Worm (Caenorhabditis elegans): ENCODE results near the gene VF13D12L.3.

The VF13D12L.3 gene

DNA sequence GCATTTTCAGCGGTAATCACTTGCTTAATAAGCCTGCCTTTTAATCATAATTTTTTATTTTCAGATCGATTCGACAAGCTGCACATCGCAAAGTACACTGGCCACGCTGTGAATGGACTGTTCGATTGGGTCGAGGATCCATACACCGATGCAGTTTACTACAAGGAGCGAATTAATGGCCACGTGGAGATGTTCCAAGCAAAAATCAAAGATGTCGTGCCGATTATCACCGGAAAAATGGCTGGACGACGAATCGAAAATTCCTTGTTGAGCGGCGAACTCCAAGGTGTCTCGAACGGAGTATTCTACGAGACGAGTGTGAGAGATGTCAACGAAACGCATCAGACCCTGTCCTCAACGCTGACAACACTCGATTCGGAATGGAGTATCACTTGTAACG lies 21.6 kb downstream of the VF13D12L.3 start:
- TF ChIP-seq ref-2 (tag; optimal IDR thresholded peaks at IDR 0.05) = no peak
- TF ChIP-seq ahr-1 (tag; optimal IDR thresholded peaks at IDR 0.05) = no peak
- no peak for TF ChIP-seq pqm-1 (tag; optimal IDR thresholded peaks at IDR 0.05)
- TF ChIP-seq pha-4 (tag; optimal IDR thresholded peaks at IDR 0.05) = no peak
- TF ChIP-seq K02D7.2 (tag; optimal IDR thresholded peaks at IDR 0.05) = no peak
- no peak for TF ChIP-seq ceh-18 (tag; optimal IDR thresholded peaks at IDR 0.05)
- TF ChIP-seq elt-2 (tag; optimal IDR thresholded peaks at IDR 0.05) = no peak
- no peak for TF ChIP-seq ztf-16 (tag; optimal IDR thresholded peaks at IDR 0.05)
- no peak for TF ChIP-seq ceh-22 (tag; optimal IDR thresholded peaks at IDR 0.05)
- no peak for TF ChIP-seq pax-1 (tag; optimal IDR thresholded peaks at IDR 0.05)
- TF ChIP-seq rnt-1 (tag; optimal IDR thresholded peaks at IDR 0.05) = no peak
- TF ChIP-seq zip-5 (tag; optimal IDR thresholded peaks at IDR 0.05) = no peak

DNA sequence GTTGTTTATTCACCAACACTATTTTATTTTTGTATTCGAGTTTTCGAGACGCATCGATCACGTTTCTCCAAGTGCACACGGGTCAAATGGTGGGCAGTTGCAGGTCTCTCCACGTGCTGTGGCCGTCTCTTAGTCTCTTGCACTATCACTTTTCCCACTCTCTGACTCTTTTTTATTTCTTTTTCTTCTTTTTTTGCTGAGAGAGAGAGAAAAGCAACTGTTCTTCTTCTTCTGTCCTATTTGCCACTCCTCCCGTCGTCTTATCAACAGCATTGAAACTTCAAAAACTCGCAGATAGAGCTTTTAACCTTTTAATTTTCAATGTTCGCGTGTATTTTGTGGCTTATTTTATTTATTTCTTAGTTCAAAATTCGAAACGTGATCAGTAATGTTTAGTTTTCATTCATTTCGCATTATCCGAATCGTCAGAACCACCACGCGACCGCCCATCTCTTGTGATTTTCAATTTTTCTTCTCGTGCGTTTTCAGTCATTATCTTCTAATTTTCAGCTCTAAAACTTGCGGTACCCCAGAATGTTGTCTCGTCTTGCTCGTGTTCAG lies 22.8 kb downstream of the VF13D12L.3 start, which contains the start of gene alh-8:
Gene alh-8, plus strand, starts transcription at position 511 of the 561 bp plus-strand sequence.
- TF ChIP-seq pros-1 (tag; optimal IDR thresholded peaks at IDR 0.05) = no peak
- TF ChIP-seq mec-3 (tag; optimal IDR thresholded peaks at IDR 0.05; ENCODE audit: borderline replicate concordance) = no peak
- TF ChIP-seq hlh-13 (GFP tag; optimal IDR thresholded peaks at IDR 0.05) = no peak
- peak; percentile 20 for TF ChIP-seq tbx-2 (tag; optimal IDR thresholded peaks at IDR 0.05)
- TF ChIP-seq unc-86 (tag; optimal IDR thresholded peaks at IDR 0.05) = no peak
- peak; percentile 73 for TF ChIP-seq hlh-30 (tag; optimal IDR thresholded peaks at IDR 0.05; ENCODE audit: insufficient read depth)
- no peak for TF ChIP-seq C38D4.7 (GFP tag; optimal IDR thresholded peaks at IDR 0.05)
- TF ChIP-seq ref-2 (tag; optimal IDR thresholded peaks at IDR 0.05) = no peak
- TF ChIP-seq ceh-6 (GFP tag; optimal IDR thresholded peaks at IDR 0.05) = no peak
- TF ChIP-seq ttx-3 (tag; optimal IDR thresholded peaks at IDR 0.05) = no peak
- no peak for TF ChIP-seq hlh-8 (tag; optimal IDR thresholded peaks at IDR 0.05)
- no peak for TF ChIP-seq ceh-30 (tag; optimal IDR thresholded peaks at IDR 0.05)
- TF ChIP-seq nfya-1 (tag; optimal IDR thresholded peaks at IDR 0.05) = peak; percentile 20
- no peak for TF ChIP-seq Y22D7AL.16 (tag; optimal IDR thresholded peaks at IDR 0.05)
- no peak for TF ChIP-seq K02D7.2 (tag; optimal IDR thresholded peaks at IDR 0.05)
- TF ChIP-seq gmeb-2 (tag; optimal IDR thresholded peaks at IDR 0.05) = no peak

DNA sequence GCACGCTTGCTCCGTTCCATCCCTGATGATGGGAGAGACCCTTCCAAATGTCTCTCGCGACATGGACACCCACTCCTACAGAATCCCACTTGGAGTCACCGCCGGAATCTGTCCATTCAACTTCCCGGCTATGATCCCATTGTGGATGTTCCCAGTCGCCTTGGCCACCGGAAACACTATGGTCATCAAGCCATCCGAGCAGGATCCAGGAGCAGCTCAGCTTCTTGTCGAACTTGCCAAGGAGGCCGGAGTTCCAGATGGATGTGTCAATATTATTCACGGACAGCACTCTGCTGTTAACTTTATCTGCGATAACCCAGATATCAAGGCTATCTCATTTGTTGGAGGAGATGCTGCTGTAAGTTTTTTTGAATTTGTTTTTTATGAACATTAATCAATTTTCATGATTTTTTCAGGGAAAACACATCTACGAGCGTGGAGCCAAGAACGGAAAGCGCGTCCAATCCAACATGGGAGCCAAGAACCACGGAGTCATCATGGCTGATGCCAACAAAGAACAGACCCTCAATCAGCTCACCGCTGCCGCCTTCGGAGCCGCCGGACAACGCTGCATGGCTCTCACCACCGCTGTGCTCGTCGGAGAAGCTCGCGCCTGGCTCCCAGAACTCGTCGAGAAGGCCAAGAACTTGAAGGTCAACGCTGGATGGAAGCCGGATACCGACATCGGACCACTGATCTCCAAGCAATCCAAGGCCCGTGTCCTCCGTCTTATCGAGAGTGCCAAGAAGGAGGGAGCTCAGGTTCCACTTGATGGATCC lies 24.1 kb downstream of the VF13D12L.3 start:
- TF ChIP-seq C38D4.7 (GFP tag; optimal IDR thresholded peaks at IDR 0.05) (no peak), pat-9 (tag; optimal IDR thresholded peaks at IDR 0.05) (no peak), hlh-15 (tag; optimal IDR thresholded peaks at IDR 0.05) (no peak), unc-42 (tag; optimal IDR thresholded peaks at IDR 0.05) (no peak), sdc-2 (tag; optimal IDR thresholded peaks at IDR 0.05) (no peak), fkh-10 (GFP tag; optimal IDR thresholded peaks at IDR 0.05) (no peak), eyg-1 (tag; optimal IDR thresholded peaks at IDR 0.05) (no peak), ceh-24 (tag; optimal IDR thresholded peaks at IDR 0.05) (no peak), odd-2 (tag; optimal IDR thresholded peaks at IDR 0.05) (no peak), ets-4 (tag; optimal IDR thresholded peaks at IDR 0.05) (no peak), ceh-48 (tag; optimal IDR thresholded peaks at IDR 0.05) (no peak)

DNA sequence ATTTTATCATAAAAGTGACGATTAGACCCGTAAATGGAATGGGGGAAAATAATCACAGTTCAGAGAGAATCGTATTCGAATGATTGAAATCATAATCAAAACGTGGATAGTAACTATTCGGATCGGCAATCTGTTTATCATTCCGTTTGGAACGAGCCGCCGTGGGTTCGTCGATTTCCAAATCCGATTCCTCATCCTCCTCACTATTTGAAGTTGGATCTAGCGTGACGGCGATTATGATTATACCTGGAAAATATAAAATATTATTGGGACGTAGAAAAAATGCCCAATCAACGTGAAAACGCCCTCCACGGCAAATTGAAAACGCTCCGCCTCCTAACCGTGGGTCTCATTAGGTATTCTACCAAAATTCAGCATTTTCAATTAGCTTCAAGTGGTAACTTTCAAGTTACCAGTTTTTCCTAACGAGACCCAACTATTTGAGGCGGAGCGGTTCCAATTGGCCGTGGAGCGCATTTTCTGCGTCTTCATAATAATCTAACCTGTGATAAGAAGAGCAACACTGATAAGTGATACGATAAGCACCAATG lies 25.4 kb downstream of the VF13D12L.3 start:
- TF ChIP-seq ceh-31 (tag; optimal IDR thresholded peaks at IDR 0.05) (no peak), ceh-14 (tag; optimal IDR thresholded peaks at IDR 0.05) (no peak), elt-2 (tag; optimal IDR thresholded peaks at IDR 0.05) (peak; percentile 62), nfya-1 (tag; optimal IDR thresholded peaks at IDR 0.05) (no peak)

All from whole organism, late embryonic.